Fruit fly (Drosophila melanogaster) whole organism, prepupa: ENCODE measurements around the gene kat-60L1.

ENCODE experiments used
- Blimp-1 ChIP-seq: fragments of 200-800 bp; sonication (Bioruptor generic); optimal IDR thresholded peaks from 3 replicates; lab custom pipeline; 2017; ENCODE audit warnings: missing biosample characterization, missing genetic modification characterization, mild to moderate bottlenecking, moderate library complexity, missing genetic modification reagents
- CG10631 ChIP-seq: fragments of 200-800 bp; sonication (Bioruptor generic); optimal IDR thresholded peaks from 2 replicates; lab custom pipeline; 2016; ENCODE audit warnings: missing biosample characterization, missing genetic modification characterization
- CG10669 ChIP-seq: fragments of 200-800 bp; sonication (Bioruptor generic); optimal IDR thresholded peaks from 3 replicates; lab custom pipeline; 2018; ENCODE audit warnings: missing biosample characterization, mild to moderate bottlenecking, missing genetic modification characterization, moderate library complexity
- CG1621 ChIP-seq: fragments of 200-800 bp; sonication (Bioruptor generic); optimal IDR thresholded peaks from 3 replicates; lab custom pipeline; 2018; ENCODE audit warnings: missing biosample characterization, mild to moderate bottlenecking, missing genetic modification characterization
- CG32006 ChIP-seq: fragments of 200-800 bp; sonication (Bioruptor generic); optimal IDR thresholded peaks from 3 replicates; lab custom pipeline; 2017; ENCODE audit warnings: missing biosample characterization, mild to moderate bottlenecking, missing genetic modification characterization
- CG34406 ChIP-seq: fragments of 200-800 bp; sonication (Bioruptor generic); optimal IDR thresholded peaks from 3 replicates; lab custom pipeline; 2016; ENCODE audit warnings: missing biosample characterization, missing genetic modification characterization
- CG4318 ChIP-seq: fragments of 200-800 bp; sonication (Bioruptor generic); optimal IDR thresholded peaks from 3 replicates; lab custom pipeline; 2017; ENCODE audit warnings: missing biosample characterization, mild to moderate bottlenecking, missing genetic modification characterization
- CG6276 ChIP-seq: fragments of 200-800 bp; sonication (Bioruptor generic); optimal IDR thresholded peaks from 2 replicates; lab custom pipeline; 2017; ENCODE audit warnings: missing biosample characterization, mild to moderate bottlenecking, missing genetic modification characterization
- CG8319 ChIP-seq: fragments of 200-800 bp; sonication (Bioruptor generic); optimal IDR thresholded peaks from 3 replicates; lab custom pipeline; 2016; ENCODE audit warnings: missing biosample characterization, missing genetic modification characterization
- CG8632 ChIP-seq: fragments of 200-800 bp; sonication (Bioruptor generic); optimal IDR thresholded peaks from 3 replicates; lab custom pipeline; 2016; ENCODE audit warnings: missing biosample characterization, missing genetic modification characterization
- CG9139 ChIP-seq: fragments of 200-800 bp; sonication (Bioruptor generic); optimal IDR thresholded peaks from 3 replicates; lab custom pipeline; 2017; ENCODE audit warnings: missing biosample characterization, mild to moderate bottlenecking, missing genetic modification characterization
- Eip75B ChIP-seq: fragments of 200-800 bp; sonication (Bioruptor generic); optimal IDR thresholded peaks from 3 replicates; lab custom pipeline; 2016; ENCODE audit warnings: missing biosample characterization, missing genetic modification characterization
- Eip78C ChIP-seq: fragments of 200-800 bp; sonication (Bioruptor generic); peaks from one replicate; lab custom pipeline; 2016; ENCODE audit warnings: missing biosample characterization, missing genetic modification characterization
- Eip93F ChIP-seq: fragments of 200-800 bp; sonication (Bioruptor generic); optimal IDR thresholded peaks from 2 replicates; lab custom pipeline; 2016; ENCODE audit warnings: missing biosample characterization, mild to moderate bottlenecking, missing genetic modification characterization
- Ets21C ChIP-seq: fragments of 200-800 bp; sonication (Bioruptor generic); optimal IDR thresholded peaks from 3 replicates; lab custom pipeline; 2016; ENCODE audit warnings: missing biosample characterization, missing genetic modification characterization
- Ets96B ChIP-seq: fragments of 200-800 bp; optimal IDR thresholded peaks from 2 replicates; lab custom pipeline; 2019; ENCODE audit warnings: missing biosample characterization, mild to moderate bottlenecking, missing genetic modification characterization, moderate library complexity
- OdsH ChIP-seq: fragments of 200-800 bp; sonication (Bioruptor generic); optimal IDR thresholded peaks from 3 replicates; lab custom pipeline; 2016; ENCODE audit warnings: missing biosample characterization, missing genetic modification characterization
- Smox ChIP-seq: fragments of 200-800 bp; sonication (Bioruptor generic); optimal IDR thresholded peaks from 3 replicates; lab custom pipeline; 2016; ENCODE audit warnings: missing biosample characterization, missing genetic modification characterization
- Sox102F ChIP-seq: fragments of 200-800 bp; sonication (Bioruptor generic); optimal IDR thresholded peaks from 2 replicates; lab custom pipeline; 2016; ENCODE audit warnings: missing biosample characterization, mild to moderate bottlenecking, missing genetic modification characterization
- achi ChIP-seq: fragments of 200-800 bp; sonication (Bioruptor generic); optimal IDR thresholded peaks from 3 replicates; lab custom pipeline; 2016; ENCODE audit warnings: missing biosample characterization, missing genetic modification characterization
- dac ChIP-seq: fragments of 200-800 bp; sonication (Bioruptor generic); optimal IDR thresholded peaks from 2 replicates; lab custom pipeline; 2017; ENCODE audit warnings: missing biosample characterization, mild to moderate bottlenecking, missing genetic modification characterization
- eg ChIP-seq: fragments of 200-800 bp; sonication (Bioruptor generic); IDR thresholded peaks from 3 replicates; pipeline ENCODE4 v1.3.6; 2022; ENCODE audit warnings: missing biosample characterization, missing genetic modification characterization
- esn ChIP-seq: fragments of 200-800 bp; sonication (Bioruptor generic); optimal IDR thresholded peaks from 2 replicates; lab custom pipeline; 2016; ENCODE audit warnings: missing biosample characterization, mild to moderate bottlenecking, missing genetic modification characterization, moderate library complexity
- fd59A ChIP-seq: fragments of 200-800 bp; sonication (Bioruptor generic); optimal IDR thresholded peaks from 2 replicates; lab custom pipeline; 2017; ENCODE audit warnings: missing biosample characterization, mild to moderate bottlenecking, missing genetic modification characterization, missing genetic modification reagents
- fd85E ChIP-seq: fragments of 200-800 bp; sonication (Bioruptor generic); optimal IDR thresholded peaks from 3 replicates; lab custom pipeline; 2016; ENCODE audit warnings: missing biosample characterization, missing genetic modification characterization
- fkh ChIP-seq: fragments of 200-800 bp; sonication (Bioruptor generic); optimal IDR thresholded peaks from 3 replicates; lab custom pipeline; 2017; ENCODE audit warnings: missing biosample characterization, mild to moderate bottlenecking, missing genetic modification characterization, moderate library complexity
- lz ChIP-seq: fragments of 200-800 bp; sonication (Bioruptor generic); optimal IDR thresholded peaks from 3 replicates; lab custom pipeline; 2016; ENCODE audit warnings: missing biosample characterization, missing genetic modification characterization
- net ChIP-seq: fragments of 200-800 bp; sonication (Bioruptor generic); optimal IDR thresholded peaks from 3 replicates; lab custom pipeline; 2016; ENCODE audit warnings: missing biosample characterization, missing genetic modification characterization
- pdm3 ChIP-seq: fragments of 200-800 bp; sonication (Bioruptor generic); optimal IDR thresholded peaks from 3 replicates; lab custom pipeline; 2016; ENCODE audit warnings: missing biosample characterization, missing genetic modification characterization
- salr ChIP-seq, 2 experiments: fragments of 200-800 bp; sonication (Bioruptor generic); optimal IDR thresholded peaks; 3 replicates each; lab custom pipeline; 2016 to 2018; ENCODE audit warnings: missing biosample characterization in 2 of 2, missing genetic modification characterization in 2 of 2, mild to moderate bottlenecking in 1 of 2
- spab ChIP-seq: fragments of 200-800 bp; sonication (Bioruptor generic); optimal IDR thresholded peaks from 2 replicates; lab custom pipeline; 2017; ENCODE audit warnings: missing biosample characterization, mild to moderate bottlenecking, missing genetic modification characterization, missing genetic modification reagents
- svp ChIP-seq: fragments of 200-800 bp; sonication (Bioruptor generic); peaks from one replicate; lab custom pipeline; 2016; ENCODE audit warnings: missing biosample characterization, missing genetic modification characterization
- topi ChIP-seq: fragments of 200-800 bp; sonication (Bioruptor generic); optimal IDR thresholded peaks from 3 replicates; lab custom pipeline; 2016; ENCODE audit warnings: missing biosample characterization, missing genetic modification characterization
- vri ChIP-seq: fragments of 200-800 bp; sonication (Bioruptor generic); optimal IDR thresholded peaks from 3 replicates; lab custom pipeline; 2016; ENCODE audit warnings: missing biosample characterization, mild to moderate bottlenecking, missing genetic modification characterization

kat-60L1 gene

dm6 chr3R:5791497-5791896 lies 9.9 kb downstream of the kat-60L1 start, which contains the start of gene Hpf1 (continued):
- TF ChIP-seq pdm3 (peak; percentile 99), lz (GFP tag; lab: Kevin White, UChicago) (peak; percentile 99), CG9139 (GFP tag; lab: Kevin White, UChicago) (peak; percentile 96), CG4318 (peak; percentile 98), Blimp-1 (GFP tag; lab: Kevin White, UChicago) (peak; percentile 95), Eip78C (GFP tag; lab: Kevin White, UChicago) (peak; percentile 100), vri (GFP tag; lab: Kevin White, UChicago) (peak; percentile 99), dac (GFP tag; lab: Kevin White, UChicago) (peak; percentile 98), CG6276 (peak; percentile 99), Ets21C (GFP tag; lab: Kevin White, UChicago) (peak; percentile 99), eg (GFP tag; lab: Robert Waterston, UW) (peak; percentile 99), CG8632 (GFP tag; lab: Kevin White, UChicago) (peak; percentile 99), CG34406 (GFP tag; lab: Kevin White, UChicago) (peak; percentile 99), Eip93F (GFP tag; lab: Kevin White, UChicago) (peak; percentile 99), fd85E (peak; percentile 98), Eip75B (GFP tag; lab: Kevin White, UChicago) (peak; percentile 99), fd59A (peak; percentile 98), CG1621 (tag; lab: Kevin White, UChicago) (peak; percentile 99), CG32006 (GFP tag; lab: Kevin White, UChicago) (peak; percentile 99), net (peak; percentile 99), CG8319 (peak; percentile 99), achi (GFP tag; lab: Kevin White, UChicago) (peak; percentile 99), topi (GFP tag; lab: Kevin White, UChicago) (peak; percentile 99), CG10669 (GFP tag; lab: Kevin White, UChicago) (peak; percentile 99), spab (GFP tag; lab: Kevin White, UChicago) (peak; percentile 98), fkh (GFP tag; lab: Kevin White, UChicago) (no peak), Sox102F (GFP tag; lab: Kevin White, UChicago) (peak; percentile 100), Ets96B (tag; lab: Kevin White, UChicago) (peak; percentile 99)

- TF ChIP-seq salr (GFP tag; optimal IDR thresholded peaks at IDR 0.05; lab: Kevin White, UChicago) (no peak), esn (GFP tag; lab: Kevin White, UChicago) (no peak), svp (peak; percentile 45), OdsH (no peak), CG8632 (GFP tag; lab: Kevin White, UChicago) (no peak), CG32006 (GFP tag; lab: Kevin White, UChicago) (no peak), Smox (GFP tag; lab: Kevin White, UChicago) (no peak)
Observed at dm6 chr3R:5794267-5795089, 12.9 kb downstream of the kat-60L1 start, which contains the start of the genes PSMG1 and CG10979. TSS of gene PSMG1 (minus strand) at chr3R:5794317. TSS of gene CG10979 (plus strand) at chr3R:5794705.

- peak; percentile 94 for TF ChIP-seq svp
- TF ChIP-seq CG10631 (GFP tag; lab: Kevin White, UChicago) = no peak
Observed at dm6 chr3R:5797709-5798108, 16.1 kb downstream of the kat-60L1 start.
